Fruit fly (Drosophila melanogaster): ENCODE measurements around the gene CG33189.

CG33189 gene

DNA sequence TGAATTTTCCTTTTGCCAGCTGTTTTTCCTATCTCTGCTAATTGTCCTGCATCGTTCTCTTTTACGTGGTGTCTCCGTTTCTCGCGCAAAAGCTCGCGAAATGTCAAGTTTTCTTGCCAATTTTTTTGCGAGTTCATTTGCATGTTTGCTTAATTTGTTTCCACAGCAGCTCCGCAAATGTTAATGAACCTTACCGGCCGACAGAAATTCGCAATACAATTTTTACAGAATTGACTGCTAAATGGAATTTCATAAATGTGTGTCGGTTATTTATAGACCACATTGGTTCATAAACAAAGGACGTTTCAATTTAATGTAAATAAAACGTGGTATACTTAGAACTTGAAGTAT, 31.8 kb downstream of the CG33189 start:
- TF ChIP-seq CG11762 (GFP tag; optimal IDR thresholded peaks at IDR 0.05; ENCODE audit: insufficient read depth) (no peak), CG3032 (tag; optimal IDR thresholded peaks at IDR 0.05) (no peak), achi (GFP tag; optimal IDR thresholded peaks at IDR 0.05) (no peak), CG8632 (GFP tag; optimal IDR thresholded peaks at IDR 0.05) (no peak), pdm3 (GFP tag; optimal IDR thresholded peaks at IDR 0.05) (no peak), fd59A (GFP tag; optimal IDR thresholded peaks at IDR 0.05) (no peak), CG16779 (tag; optimal IDR thresholded peaks at IDR 0.05) (no peak), CG6792 (GFP tag; optimal IDR thresholded peaks at IDR 0.05) (no peak), Ets21C (GFP tag; optimal IDR thresholded peaks at IDR 0.05) (no peak), Eip93F (GFP tag; optimal IDR thresholded peaks at IDR 0.05) (no peak)

DNA sequence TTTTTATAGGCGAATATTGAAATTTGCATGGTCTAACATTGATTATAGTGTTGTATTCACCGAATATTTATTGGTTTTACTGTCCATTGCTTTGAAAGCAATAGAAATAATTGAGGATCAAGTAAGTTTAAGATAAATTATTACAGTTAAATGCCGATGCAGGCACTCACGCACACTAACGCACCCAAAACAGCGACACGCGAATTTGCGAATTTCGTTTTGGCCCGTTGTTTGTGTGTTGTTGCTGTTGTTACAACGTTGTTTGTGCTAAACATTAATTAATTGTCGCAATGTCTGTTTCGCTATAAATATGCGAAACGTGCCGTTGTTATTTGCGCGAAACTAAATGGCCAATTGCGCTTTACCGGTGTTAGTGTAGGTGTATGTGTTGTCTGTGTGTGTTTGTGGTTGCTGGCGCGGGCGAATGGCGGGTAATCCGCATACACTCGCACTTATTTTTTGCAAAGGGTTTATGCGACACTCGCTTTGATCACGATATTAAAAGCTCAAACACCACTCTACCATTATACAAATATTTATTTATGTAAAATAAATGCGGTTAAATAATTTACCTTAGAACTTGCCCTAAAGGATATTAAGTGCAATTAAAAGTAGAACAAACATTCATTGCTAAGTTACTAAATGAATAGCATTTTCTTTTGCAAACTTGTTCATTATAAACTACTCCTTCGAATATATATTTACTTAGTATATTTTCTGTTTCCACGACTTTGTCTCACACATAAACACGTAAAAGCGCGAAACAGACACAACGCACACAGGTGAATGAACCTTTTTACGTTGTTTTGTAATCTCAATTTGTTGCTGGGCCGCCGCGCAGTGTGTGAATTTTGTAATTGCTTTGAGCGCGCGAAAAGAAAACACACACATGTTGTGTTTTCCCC, 32.5 kb downstream of the CG33189 start:
- TF ChIP-seq ss (GFP tag; optimal IDR thresholded peaks at IDR 0.05) (peak; percentile 49 to 76), dsx (GFP tag; optimal IDR thresholded peaks at IDR 0.05; ENCODE audit: poor library complexity, severe bottlenecking) (peak; percentile 72), Gug (GFP tag; IDR thresholded peaks at IDR 0.05) (peak; percentile 50), CG6276 (GFP tag; optimal IDR thresholded peaks at IDR 0.05) (peak; percentile 85), CG4318 (GFP tag; optimal IDR thresholded peaks at IDR 0.05) (peak; percentile 67), fd85E (GFP tag; optimal IDR thresholded peaks at IDR 0.05) (no peak), topi (GFP tag; optimal IDR thresholded peaks at IDR 0.05) (peak; percentile 87), acj6 (GFP tag; optimal IDR thresholded peaks at IDR 0.05) (peak; percentile 85), CG10631 (GFP tag; optimal IDR thresholded peaks at IDR 0.05) (peak; percentile 72), eg (GFP tag; IDR thresholded peaks at IDR 0.05) (peak; percentile 86), fd59A (GFP tag; optimal IDR thresholded peaks at IDR 0.05) (peak; percentile 63), Met (GFP tag; optimal IDR thresholded peaks at IDR 0.05) (peak; percentile 87), CG8632 (GFP tag; optimal IDR thresholded peaks at IDR 0.05) (peak; percentile 84), CG16779 (tag; optimal IDR thresholded peaks at IDR 0.05) (peak; percentile 72), Eip78C (GFP tag) (peak; percentile 96), net (GFP tag; optimal IDR thresholded peaks at IDR 0.05) (peak; percentile 89), Smox (GFP tag; optimal IDR thresholded peaks at IDR 0.05) (peak; percentile 88), CG8119 (GFP tag; IDR thresholded peaks at IDR 0.05) (peak; percentile 81), fkh (GFP tag; optimal IDR thresholded peaks at IDR 0.05) (no peak), CG11902 (GFP tag; optimal IDR thresholded peaks at IDR 0.05) (peak; percentile 52), CG31627 (GFP tag; optimal IDR thresholded peaks at IDR 0.05) (peak; percentile 79), CG1621 (tag; optimal IDR thresholded peaks at IDR 0.05) (no peak), Sox14 (GFP tag; optimal IDR thresholded peaks at IDR 0.05) (peak; percentile 75), Sox15 (GFP tag; optimal IDR thresholded peaks at IDR 0.05) (peak; percentile 71), Lpt (GFP tag; optimal IDR thresholded peaks at IDR 0.05) (peak; percentile 69), CG11762 (GFP tag; optimal IDR thresholded peaks at IDR 0.05; ENCODE audit: insufficient read depth) (peak; percentile 68), pdm3 (GFP tag; optimal IDR thresholded peaks at IDR 0.05) (peak; percentile 85), Hr38 (GFP tag; optimal IDR thresholded peaks at IDR 0.05) (no peak), CG34406 (GFP tag; optimal IDR thresholded peaks at IDR 0.05) (peak; percentile 88), Hr39 (GFP tag; optimal IDR thresholded peaks at IDR 0.05) (peak; percentile 74), cyc (GFP tag; optimal IDR thresholded peaks at IDR 0.05) (peak; percentile 77), Eip75B (GFP tag; optimal IDR thresholded peaks at IDR 0.05) (peak; percentile 77), Sox102F (GFP tag; optimal IDR thresholded peaks at IDR 0.05) (peak; percentile 86), spab (GFP tag; optimal IDR thresholded peaks at IDR 0.05) (peak; percentile 17), CG6163 (GFP tag; IDR thresholded peaks at IDR 0.05) (peak; percentile 76), CG6808 (GFP tag; optimal IDR thresholded peaks at IDR 0.05) (peak; percentile 75), svp (GFP tag) (peak; percentile 89), CG11294 (GFP tag; IDR thresholded peaks at IDR 0.05) (peak; percentile 57; the same call in 1 of the 2 replicates), vri (GFP tag; optimal IDR thresholded peaks at IDR 0.05) (peak; percentile 70), salr (GFP tag; optimal IDR thresholded peaks at IDR 0.05) (peak; percentile 1 to 80), CG6792 (GFP tag; optimal IDR thresholded peaks at IDR 0.05) (peak; percentile 77), esn (GFP tag; optimal IDR thresholded peaks at IDR 0.05) (peak; percentile 90), CG15336 (GFP tag; IDR thresholded peaks at IDR 0.05) (peak; percentile 88)

Data from whole organism, prepupa.